Fruit fly (Drosophila melanogaster): ENCODE data around the gene CG33552.

The CG33552 gene

dm6 chr2L:16703753-16704152, 21.4 kb downstream of the CG33552 start (continued):
- TF ChIP-seq CG11762 (GFP tag; optimal IDR thresholded peaks at IDR 0.05; ENCODE audit: insufficient read depth) (no peak), net (GFP tag; optimal IDR thresholded peaks at IDR 0.05) (peak; percentile 26), CG15336 (GFP tag; IDR thresholded peaks at IDR 0.05) (peak; percentile 34; the same call in 1 of the 2 replicates), spab (GFP tag; optimal IDR thresholded peaks at IDR 0.05) (no peak), Sox14 (GFP tag; optimal IDR thresholded peaks at IDR 0.05) (peak; percentile 61), CG1621 (tag; optimal IDR thresholded peaks at IDR 0.05) (no peak), CG8119 (GFP tag; IDR thresholded peaks at IDR 0.05) (no peak; the same call in 1 of the 3 replicates), eg (GFP tag; IDR thresholded peaks at IDR 0.05) (no peak), Hr39 (GFP tag; optimal IDR thresholded peaks at IDR 0.05) (peak; percentile 25), Gug (GFP tag; IDR thresholded peaks at IDR 0.05) (no peak), CG9139 (GFP tag; optimal IDR thresholded peaks at IDR 0.05) (no peak), CG3032 (tag; optimal IDR thresholded peaks at IDR 0.05) (no peak), Ets21C (GFP tag; optimal IDR thresholded peaks at IDR 0.05) (peak; percentile 43), esn (GFP tag; optimal IDR thresholded peaks at IDR 0.05) (peak; percentile 64), topi (GFP tag; optimal IDR thresholded peaks at IDR 0.05) (peak; percentile 60), Met (GFP tag; optimal IDR thresholded peaks at IDR 0.05) (no peak), acj6 (GFP tag; optimal IDR thresholded peaks at IDR 0.05) (peak; percentile 27), Eip75B (GFP tag; optimal IDR thresholded peaks at IDR 0.05) (peak; percentile 51), CG11902 (GFP tag; optimal IDR thresholded peaks at IDR 0.05) (peak; percentile 18), Smox (GFP tag; optimal IDR thresholded peaks at IDR 0.05) (peak; percentile 43), CG3919 (GFP tag; optimal IDR thresholded peaks at IDR 0.05) (peak; percentile 62)

DNA sequence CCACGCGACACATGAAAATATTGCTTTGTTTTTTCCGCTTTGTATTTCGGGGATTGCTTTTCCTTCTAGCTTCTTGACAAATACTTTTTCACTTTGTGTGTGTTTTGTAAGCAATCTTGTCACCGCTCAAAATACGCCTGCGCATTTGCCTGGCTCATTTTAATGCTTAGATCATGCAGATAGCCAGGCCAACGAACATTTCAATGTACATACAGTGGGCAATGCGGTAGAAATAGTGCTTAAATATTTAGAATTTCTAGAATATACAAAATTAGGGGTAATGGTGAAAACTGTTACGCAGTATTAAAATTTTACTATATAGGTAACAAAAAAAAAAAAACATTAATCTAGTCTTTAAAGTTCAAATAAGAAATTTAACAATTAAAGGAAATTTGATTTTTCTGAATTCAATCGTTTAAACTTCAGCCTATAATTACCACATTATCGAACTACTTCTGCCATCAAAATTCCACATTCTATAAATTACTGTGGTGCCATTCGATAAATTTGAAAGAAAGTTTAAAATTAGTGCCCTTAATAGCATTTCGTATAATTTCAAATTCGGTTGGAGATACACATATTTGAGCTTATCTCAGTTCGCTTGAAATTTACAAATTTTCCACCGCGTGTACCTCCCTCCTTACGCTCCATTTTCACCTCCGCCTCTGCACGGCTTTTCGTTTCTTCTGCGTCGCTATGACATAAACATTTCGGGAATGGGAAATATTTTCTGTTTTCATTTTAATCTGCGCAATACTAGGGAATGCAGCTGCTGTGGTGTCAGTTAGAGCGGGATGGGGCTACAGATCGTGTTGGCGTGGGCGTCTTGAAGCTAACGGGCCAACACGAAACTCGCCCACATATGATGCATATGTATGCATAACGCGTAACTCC, 24.8 kb downstream of the CG33552 start:
- TF ChIP-seq CG1621 (tag; optimal IDR thresholded peaks at IDR 0.05) (no peak), CG32006 (GFP tag; optimal IDR thresholded peaks at IDR 0.05) (peak; percentile 9), Hr4 (GFP tag; optimal IDR thresholded peaks at IDR 0.05) (peak; percentile 47), Eip78C (GFP tag) (peak; percentile 56), CG6163 (GFP tag; IDR thresholded peaks at IDR 0.05) (0 out of 3 replicates have a peak, but pooled peaks have one; percentile 36)

DNA sequence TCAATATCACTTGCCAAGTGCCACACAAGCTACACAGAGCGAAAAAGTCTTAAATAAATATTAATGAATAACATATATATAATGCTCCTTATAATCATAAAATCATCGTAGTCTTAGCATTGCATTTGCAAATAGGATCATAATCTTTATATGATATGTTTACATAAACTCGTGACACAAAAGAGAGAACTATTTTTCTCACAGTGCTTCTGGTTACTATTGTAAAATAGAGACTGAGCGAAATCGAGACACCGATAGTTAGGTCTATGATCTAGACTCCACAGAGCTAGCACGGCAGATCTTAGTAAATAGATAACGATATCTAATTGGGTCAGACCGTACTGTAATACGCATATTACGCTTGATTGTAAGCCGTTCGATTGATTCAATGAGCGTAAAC, 27.4 kb downstream of the CG33552 start:
- TF ChIP-seq Gug (GFP tag; IDR thresholded peaks at IDR 0.05) (no peak), Ets21C (GFP tag; optimal IDR thresholded peaks at IDR 0.05) (no peak), CG10631 (GFP tag; optimal IDR thresholded peaks at IDR 0.05) (peak; percentile 48), acj6 (GFP tag; optimal IDR thresholded peaks at IDR 0.05) (peak; percentile 16), Blimp-1 (GFP tag; optimal IDR thresholded peaks at IDR 0.05) (no peak), CG6808 (GFP tag; optimal IDR thresholded peaks at IDR 0.05) (no peak), CG11762 (GFP tag; optimal IDR thresholded peaks at IDR 0.05; ENCODE audit: insufficient read depth) (no peak), Hr4 (GFP tag; optimal IDR thresholded peaks at IDR 0.05) (peak; percentile 79), net (GFP tag; optimal IDR thresholded peaks at IDR 0.05) (peak; percentile 70), eg (GFP tag; IDR thresholded peaks at IDR 0.05) (peak; percentile 70), esn (GFP tag; optimal IDR thresholded peaks at IDR 0.05) (no peak), OdsH (GFP tag; optimal IDR thresholded peaks at IDR 0.05) (peak; percentile 45), Smox (GFP tag; optimal IDR thresholded peaks at IDR 0.05) (no peak), Sox15 (GFP tag; optimal IDR thresholded peaks at IDR 0.05) (no peak), lz (GFP tag; optimal IDR thresholded peaks at IDR 0.05) (no peak), CG6163 (GFP tag; IDR thresholded peaks at IDR 0.05) (peak; percentile 82), CG32006 (GFP tag; optimal IDR thresholded peaks at IDR 0.05) (peak; percentile 84), fd85E (GFP tag; optimal IDR thresholded peaks at IDR 0.05) (no peak), achi (GFP tag; optimal IDR thresholded peaks at IDR 0.05) (peak; percentile 63), dsx (GFP tag; optimal IDR thresholded peaks at IDR 0.05; ENCODE audit: poor library complexity, severe bottlenecking) (no peak), Eip78C (GFP tag) (peak; percentile 81), CG8632 (GFP tag; optimal IDR thresholded peaks at IDR 0.05) (no peak), pdm3 (GFP tag; optimal IDR thresholded peaks at IDR 0.05) (peak; percentile 27), vri (GFP tag; optimal IDR thresholded peaks at IDR 0.05) (no peak), dac (GFP tag; optimal IDR thresholded peaks at IDR 0.05) (peak; percentile 42), spab (GFP tag; optimal IDR thresholded peaks at IDR 0.05) (no peak), salr (GFP tag; optimal IDR thresholded peaks at IDR 0.05) (peak in 1 of 2 experiments; percentile 51), CG8319 (GFP tag; optimal IDR thresholded peaks at IDR 0.05) (no peak), Eip93F (GFP tag; optimal IDR thresholded peaks at IDR 0.05) (no peak), CG4318 (GFP tag; optimal IDR thresholded peaks at IDR 0.05) (peak; percentile 78), Sox102F (GFP tag; optimal IDR thresholded peaks at IDR 0.05) (no peak), Lpt (GFP tag; optimal IDR thresholded peaks at IDR 0.05) (peak; percentile 59), Hr38 (GFP tag; optimal IDR thresholded peaks at IDR 0.05) (no peak)

Measured in whole organism, prepupa.